Fruit fly (Drosophila melanogaster) whole organism, prepupa: ENCODE results near the gene ppk30.

Source experiments
- CG8632 ChIP-seq: fragments of 200-800 bp; sonication (Bioruptor generic); optimal IDR thresholded peaks from 3 replicates; lab custom pipeline; 2016; ENCODE audit warnings: missing biosample characterization, missing genetic modification characterization
- CG9139 ChIP-seq: fragments of 200-800 bp; sonication (Bioruptor generic); optimal IDR thresholded peaks from 3 replicates; lab custom pipeline; 2017; ENCODE audit warnings: missing biosample characterization, mild to moderate bottlenecking, missing genetic modification characterization
- Ets21C ChIP-seq: fragments of 200-800 bp; sonication (Bioruptor generic); optimal IDR thresholded peaks from 3 replicates; lab custom pipeline; 2016; ENCODE audit warnings: missing biosample characterization, missing genetic modification characterization
- Smox ChIP-seq: fragments of 200-800 bp; sonication (Bioruptor generic); optimal IDR thresholded peaks from 3 replicates; lab custom pipeline; 2016; ENCODE audit warnings: missing biosample characterization, missing genetic modification characterization
- achi ChIP-seq: fragments of 200-800 bp; sonication (Bioruptor generic); optimal IDR thresholded peaks from 3 replicates; lab custom pipeline; 2016; ENCODE audit warnings: missing biosample characterization, missing genetic modification characterization
- eg ChIP-seq: fragments of 200-800 bp; sonication (Bioruptor generic); IDR thresholded peaks from 3 replicates; pipeline ENCODE4 v1.3.6; 2022; ENCODE audit warnings: missing biosample characterization, missing genetic modification characterization

- TF ChIP-seq achi (GFP tag; lab: Kevin White, UChicago) (no peak), CG9139 (GFP tag; lab: Kevin White, UChicago) (no peak), Ets21C (GFP tag; lab: Kevin White, UChicago) (no peak), Smox (no peak), CG8632 (GFP tag; lab: Kevin White, UChicago) (no peak), eg (GFP tag; lab: Robert Waterston, UW) (no peak)
Measured at dm6 chr3R:29689833-29690538, 21.0 kb downstream of the ppk30 start.
